Worm (Caenorhabditis elegans) whole organism, young adult: ENCODE results near the gene argk-1.
A peak's percentile ranks its signal among the peaks of the same experiment; 100 is the strongest.

Experiments
- F22D6.2 ChIP-seq: sonication (generic microtip); optimal IDR thresholded peaks from 2 replicates; lab custom pipeline; 2016; ENCODE audit warnings: mild to moderate bottlenecking, missing genetic modification characterization, missing compliant biosample characterization
- F52B5.7 ChIP-seq: sonication (generic microtip); optimal IDR thresholded peaks from 2 replicates; lab custom pipeline; 2016; ENCODE audit warnings: mild to moderate bottlenecking, missing genetic modification characterization, missing compliant biosample characterization
- K12H6.12 ChIP-seq: fragments of 200-800 bp; sonication (Bioruptor generic); optimal IDR thresholded peaks from 2 replicates; lab custom pipeline; 2018; ENCODE audit warnings: mild to moderate bottlenecking, missing genetic modification characterization, missing compliant biosample characterization
- Y56A3A.18 ChIP-seq: fragments of 200-800 bp; sonication (Bioruptor generic); IDR thresholded peaks from 2 replicates; pipeline ENCODE4 v1.3.6; 2022; ENCODE audit warnings: missing genetic modification reagents, missing genetic modification characterization, missing compliant biosample characterization
- ZK185.1 ChIP-seq: sonication (generic microtip); optimal IDR thresholded peaks from 2 replicates; lab custom pipeline; 2016; ENCODE audit warnings: mild to moderate bottlenecking, missing genetic modification characterization, missing compliant biosample characterization; ENCODE audit not compliant: poor library complexity, severe bottlenecking
- atf-7 ChIP-seq: sonication (generic microtip); optimal IDR thresholded peaks from 2 replicates; lab custom pipeline; 2017; ENCODE audit warnings: mild to moderate bottlenecking, missing genetic modification characterization, missing compliant biosample characterization
- attf-3 ChIP-seq: fragments of 200-800 bp; sonication (Bioruptor generic); conservative IDR thresholded peaks from 2 replicates; pipeline ENCODE4 v1.3.6; 2022; ENCODE audit warnings: missing genetic modification reagents, missing genetic modification characterization, missing compliant biosample characterization
- bed-1 ChIP-seq: fragments of 200-800 bp; sonication (Bioruptor generic); IDR thresholded peaks from 2 replicates; pipeline ENCODE4 v1.3.6; 2022; ENCODE audit warnings: missing genetic modification reagents, missing genetic modification characterization, missing compliant biosample characterization
- cebp-1 ChIP-seq, 2 experiments: fragments of 200-800 bp in 1 of 2; sonication (Bioruptor generic) in 1 of 2; sonication (generic microtip) in 1 of 2; IDR thresholded peaks in 1 of 2; optimal IDR thresholded peaks in 1 of 2; 2 replicates each; pipeline versions ENCODE4 v1.3.6 to Lab custom; 2017 to 2022; ENCODE audit warnings: missing compliant biosample characterization in 2 of 2, missing genetic modification characterization in 2 of 2, mild to moderate bottlenecking in 1 of 2, missing genetic modification reagents in 1 of 2, moderate library complexity in 1 of 2
- ceh-91 ChIP-seq: fragments of 200-800 bp; sonication (Bioruptor generic); IDR thresholded peaks from 2 replicates; pipeline ENCODE4 v1.3.6; 2022; ENCODE audit warnings: missing genetic modification reagents, missing genetic modification characterization, missing compliant biosample characterization
- dpl-1 ChIP-seq: fragments of 150-350 bp; optimal IDR thresholded peaks from 2 replicates; lab custom pipeline; 2014; ENCODE audit warnings: missing biosample characterization, missing genetic modification reagents, missing genetic modification characterization
- egl-44 ChIP-seq: fragments of 200-800 bp; sonication (Bioruptor generic); IDR thresholded peaks from 2 replicates; pipeline ENCODE4 v1.3.6; 2022; ENCODE audit warnings: missing genetic modification reagents, missing genetic modification characterization, missing compliant biosample characterization
- gei-17 ChIP-seq: fragments of 200-800 bp; sonication (Bioruptor generic); optimal IDR thresholded peaks from 2 replicates; lab custom pipeline; 2018; ENCODE audit warnings: mild to moderate bottlenecking, missing genetic modification characterization, missing compliant biosample characterization
- him-1 ChIP-seq: sonication (generic microtip); optimal IDR thresholded peaks from 2 replicates; lab custom pipeline; 2016; ENCODE audit warnings: missing genotype, missing genetic modification reagents, missing genetic modification characterization, missing compliant biosample characterization
- hmg-1.2 ChIP-seq: fragments of 200-800 bp; sonication (Bioruptor generic); IDR thresholded peaks from 2 replicates; pipeline ENCODE4 v1.3.6; 2022; ENCODE audit warnings: missing genetic modification reagents, missing genetic modification characterization, missing compliant biosample characterization
- lin-26 ChIP-seq: fragments of 200-800 bp; sonication (Bioruptor generic); IDR thresholded peaks from 2 replicates; pipeline ENCODE4 v1.3.6; 2022; ENCODE audit warnings: missing genetic modification reagents, missing genetic modification characterization, missing compliant biosample characterization
- lin-54 ChIP-seq: fragments of 200-800 bp; sonication (Bioruptor generic); optimal IDR thresholded peaks from 2 replicates; lab custom pipeline; 2018; ENCODE audit warnings: mild to moderate bottlenecking, missing genetic modification characterization, missing compliant biosample characterization
- madf-3 ChIP-seq: fragments of 200-800 bp; sonication (Bioruptor generic); IDR thresholded peaks from 2 replicates; pipeline ENCODE4 v1.3.6; 2022; ENCODE audit warnings: missing genetic modification reagents, missing genetic modification characterization, missing compliant biosample characterization
- madf-6 ChIP-seq: fragments of 200-800 bp; sonication (Bioruptor generic); IDR thresholded peaks from 2 replicates; pipeline ENCODE4 v1.3.6; 2022; ENCODE audit warnings: missing genetic modification reagents, missing genetic modification characterization, missing compliant biosample characterization
- nfya-1 ChIP-seq: sonication (generic microtip); optimal IDR thresholded peaks from 2 replicates; lab custom pipeline; 2017; ENCODE audit warnings: antibody characterized with exemption, missing compliant biosample characterization, missing genetic modification characterization, borderline replicate concordance; ENCODE audit not compliant: insufficient read depth
- nfyb-1 ChIP-seq: fragments of 200-800 bp; sonication (Bioruptor generic); IDR thresholded peaks from 2 replicates; pipeline ENCODE4 v1.3.6; 2022; ENCODE audit warnings: missing genetic modification reagents, missing genetic modification characterization, missing compliant biosample characterization
- nhr-80 ChIP-seq: sonication (generic microtip); optimal IDR thresholded peaks from 2 replicates; lab custom pipeline; 2016; ENCODE audit warnings: missing genetic modification characterization, missing compliant biosample characterization
- pha-4 ChIP-seq: fragments of 150-350 bp; sonication (generic microtip); optimal IDR thresholded peaks from 2 replicates; lab custom pipeline; 2014; ENCODE audit warnings: missing biosample characterization, missing genetic modification reagents, missing genetic modification characterization
- rcor-1 ChIP-seq: fragments of 200-800 bp; sonication (Bioruptor generic); IDR thresholded peaks from 2 replicates; pipeline ENCODE4 v1.3.6; 2022; ENCODE audit warnings: missing genetic modification reagents, missing genetic modification characterization, missing compliant biosample characterization
- rec-8 ChIP-seq, 2 experiments: sonication (generic microtip); optimal IDR thresholded peaks; 2 replicates each; lab custom pipeline; 2016; ENCODE audit warnings: mild to moderate bottlenecking in 2 of 2, missing genetic modification characterization in 2 of 2, missing genetic modification reagents in 2 of 2, missing genotype in 2 of 2, missing biosample characterization in 1 of 2, missing compliant biosample characterization in 1 of 2, moderate library complexity in 1 of 2
- snpc-1.1 ChIP-seq: sonication (generic microtip); optimal IDR thresholded peaks from 2 replicates; lab custom pipeline; 2017; ENCODE audit warnings: missing genetic modification characterization, mild to moderate bottlenecking, missing compliant biosample characterization, antibody characterized with exemption, moderate library complexity, missing genotype, missing genetic modification reagents; ENCODE audit not compliant: insufficient read depth
- snpc-1.3 ChIP-seq: sonication (generic microtip); optimal IDR thresholded peaks from 2 replicates; lab custom pipeline; 2017; ENCODE audit warnings: missing genetic modification characterization, mild to moderate bottlenecking, missing compliant biosample characterization, antibody characterized with exemption, moderate library complexity, missing genotype, missing genetic modification reagents; ENCODE audit not compliant: insufficient read depth
- tbp1 ChIP-seq: fragments of 200-800 bp; sonication (Bioruptor generic); optimal IDR thresholded peaks from 2 replicates; lab custom pipeline; 2018; ENCODE audit warnings: mild to moderate bottlenecking, missing genetic modification characterization, missing compliant biosample characterization
- tbx-9 ChIP-seq: sonication (generic microtip); optimal IDR thresholded peaks from 2 replicates; lab custom pipeline; 2016; ENCODE audit warnings: borderline replicate concordance, missing genetic modification characterization, inconsistent platforms, missing compliant biosample characterization
- tlf-1 ChIP-seq: fragments of 200-800 bp; sonication (Bioruptor generic); optimal IDR thresholded peaks from 2 replicates; lab custom pipeline; 2018; ENCODE audit warnings: mild to moderate bottlenecking, missing genetic modification characterization, missing compliant biosample characterization
- unc-130 ChIP-seq: sonication (generic microtip); optimal IDR thresholded peaks from 2 replicates; lab custom pipeline; 2016; ENCODE audit warnings: missing genetic modification reagents, missing genetic modification characterization, missing compliant biosample characterization
- zfh-2 ChIP-seq: fragments of 200-800 bp; sonication (Bioruptor generic); conservative IDR thresholded peaks from 2 replicates; pipeline ENCODE4 v1.3.6; 2022; ENCODE audit warnings: missing genetic modification reagents, missing genetic modification characterization, missing compliant biosample characterization
- zim-3 ChIP-seq: sonication (generic microtip); optimal IDR thresholded peaks from 2 replicates; lab custom pipeline; 2017; ENCODE audit warnings: mild to moderate bottlenecking, missing genetic modification characterization, moderate library complexity, missing compliant biosample characterization
- ztf-26 ChIP-seq: sonication (generic microtip); optimal IDR thresholded peaks from 2 replicates; lab custom pipeline; 2017; ENCODE audit warnings: missing genetic modification characterization, missing compliant biosample characterization
- ztf-6 ChIP-seq: fragments of 200-800 bp; sonication (Bioruptor generic); IDR thresholded peaks from 2 replicates; pipeline ENCODE4 v1.3.6; 2022; ENCODE audit warnings: missing genetic modification reagents, missing genetic modification characterization, missing compliant biosample characterization

The argk-1 gene

DNA sequence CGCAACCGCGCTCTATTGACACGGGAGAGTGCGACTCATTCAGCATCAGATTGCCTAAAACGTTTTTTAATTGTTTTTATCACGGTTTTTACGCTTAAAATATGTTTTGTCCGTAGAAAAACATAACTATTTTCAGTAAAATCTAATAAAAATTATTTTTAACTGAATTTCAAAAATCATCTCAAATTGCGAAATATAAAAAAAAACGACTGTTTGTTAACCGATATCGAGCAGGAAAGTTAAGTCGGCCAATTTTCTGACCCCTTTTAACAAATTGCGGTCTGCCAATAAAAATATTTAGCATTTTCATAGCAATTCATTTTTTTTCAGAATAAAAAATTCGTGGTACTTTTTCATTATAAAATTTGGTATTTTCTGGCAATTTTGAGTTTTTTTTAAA, 16.8 kb downstream of the argk-1 start:
- TF ChIP-seq cebp-1 (GFP tag; IDR thresholded peaks at IDR 0.05; lab: Robert Waterston, UW), result no peak
- TF ChIP-seq cebp-1 (tag; optimal IDR thresholded peaks at IDR 0.05; lab: Kevin White, UChicago), result peak; percentile 86
- TF ChIP-seq ceh-91 (GFP tag; lab: Robert Waterston, UW), result no peak
- TF ChIP-seq hmg-1.2 (GFP tag; lab: Robert Waterston, UW), result no peak
- no peak for TF ChIP-seq dpl-1 (GFP tag; lab: Kevin White, UChicago)

DNA sequence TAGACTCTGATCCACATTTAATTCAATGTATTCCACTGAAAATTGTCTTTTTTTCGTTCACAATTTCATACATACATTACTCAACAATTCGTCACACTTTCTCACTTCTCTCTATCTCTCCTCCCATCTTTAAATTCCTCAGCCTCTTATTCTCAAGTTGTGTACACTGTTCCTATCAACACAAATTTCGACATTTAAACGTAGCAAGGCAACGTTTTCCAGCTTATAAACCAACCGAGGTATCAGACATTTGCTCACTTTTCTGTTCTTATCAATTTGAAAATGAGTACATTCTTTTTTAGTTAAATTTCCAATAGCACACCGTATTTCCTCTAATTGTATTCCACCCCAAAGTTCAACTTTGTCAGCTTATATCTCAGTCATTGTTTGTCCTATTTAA, 17.2 kb downstream of the argk-1 start, which contains the start of gene skr-3:
TSS of gene skr-3 (plus strand) at position 163 of the 400 bp plus-strand sequence.
- TF ChIP-seq ztf-26 (tag; lab: Kevin White, UChicago) (no peak), attf-3 (GFP tag; lab: Robert Waterston, UW) (no peak), nfya-1 (tag; lab: Kevin White, UChicago) (no peak), pha-4 (tag; lab: Kevin White, UChicago) (no peak), nhr-80 (tag; lab: Kevin White, UChicago) (peak; percentile 23), zfh-2 (GFP tag; lab: Robert Waterston, UW) (no peak), him-1 (tag; lab: Kevin White, UChicago) (no peak), lin-54 (GFP tag; lab: Kevin White, UChicago) (no peak)
- TF ChIP-seq, all 124 proteins: peak for 1

DNA sequence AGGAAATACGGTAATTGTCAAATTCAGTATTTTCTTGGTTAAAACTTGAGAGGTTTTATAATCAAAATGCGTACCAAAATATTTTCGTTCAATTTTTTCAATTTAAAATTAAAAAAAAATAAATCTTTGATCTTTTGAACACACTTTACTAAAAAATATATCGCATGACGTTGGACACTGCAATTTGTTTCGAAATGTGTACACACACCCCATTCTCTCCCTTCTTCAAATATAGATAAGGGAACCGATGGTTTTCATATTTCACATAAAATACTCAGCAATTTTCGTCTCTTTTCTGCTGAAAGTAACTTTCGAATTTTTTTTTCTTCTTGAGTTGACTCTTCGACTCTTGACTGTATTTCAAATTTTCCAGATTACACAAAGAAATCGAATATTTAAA, 17.8 kb downstream of the argk-1 start:
- TF ChIP-seq cebp-1 (GFP tag; IDR thresholded peaks at IDR 0.05; lab: Robert Waterston, UW) (no peak), cebp-1 (tag; optimal IDR thresholded peaks at IDR 0.05; lab: Kevin White, UChicago) (peak; percentile 5), him-1 (tag; lab: Kevin White, UChicago) (no peak)
- TF ChIP-seq, all 124 proteins: peak for 1

DNA sequence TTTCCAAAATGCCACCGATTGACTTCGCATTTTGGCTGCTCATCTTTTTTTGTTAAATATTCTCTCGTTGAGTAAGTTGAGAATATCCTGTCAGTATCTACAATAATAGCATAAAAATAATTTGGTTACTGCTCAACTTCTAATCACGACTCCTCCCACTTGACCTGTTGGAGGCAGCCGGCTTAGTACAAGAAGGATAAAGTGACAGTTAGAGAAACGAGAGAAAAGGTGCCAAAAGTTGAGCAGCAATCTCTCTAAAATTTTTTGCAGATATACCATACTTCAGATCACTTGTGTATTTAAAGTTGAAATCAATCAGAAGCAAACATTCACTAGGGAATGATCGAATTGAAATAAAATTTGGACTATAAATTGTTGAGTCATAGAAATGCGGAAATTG, 21.0 kb downstream of the argk-1 start, which contains the start of gene nhr-111:
TSS of gene nhr-111 (minus strand) at position 101 of the 400 bp plus-strand sequence.
- no peak for TF ChIP-seq ZK185.1 (tag; lab: Kevin White, UChicago)
- no peak for TF ChIP-seq ztf-6
- no peak for TF ChIP-seq gei-17
- no peak for TF ChIP-seq dpl-1 (GFP tag; lab: Kevin White, UChicago)
- TF ChIP-seq F22D6.2 (tag; lab: Kevin White, UChicago), result no peak
- TF ChIP-seq nfyb-1 (GFP tag; lab: Robert Waterston, UW), result no peak
- no peak for TF ChIP-seq snpc-1.1 (tag; lab: Kevin White, UChicago)
- TF ChIP-seq tlf-1 (GFP tag; lab: Kevin White, UChicago), result no peak
- TF ChIP-seq atf-7, result no peak
- no peak for TF ChIP-seq ceh-91 (GFP tag; lab: Robert Waterston, UW)
- TF ChIP-seq F52B5.7, result no peak
- no peak for TF ChIP-seq K12H6.12 (tag; lab: Kevin White, UChicago)
- no peak for TF ChIP-seq snpc-1.3 (tag; lab: Kevin White, UChicago)
- TF ChIP-seq lin-26 (GFP tag; lab: Robert Waterston, UW), result no peak
- TF ChIP-seq madf-6 (GFP tag; lab: Robert Waterston, UW), result no peak
- TF ChIP-seq madf-3 (GFP tag; lab: Robert Waterston, UW), result no peak
- TF ChIP-seq zfh-2 (GFP tag; lab: Robert Waterston, UW), result no peak
- TF ChIP-seq, all 124 proteins: peak for 0

DNA sequence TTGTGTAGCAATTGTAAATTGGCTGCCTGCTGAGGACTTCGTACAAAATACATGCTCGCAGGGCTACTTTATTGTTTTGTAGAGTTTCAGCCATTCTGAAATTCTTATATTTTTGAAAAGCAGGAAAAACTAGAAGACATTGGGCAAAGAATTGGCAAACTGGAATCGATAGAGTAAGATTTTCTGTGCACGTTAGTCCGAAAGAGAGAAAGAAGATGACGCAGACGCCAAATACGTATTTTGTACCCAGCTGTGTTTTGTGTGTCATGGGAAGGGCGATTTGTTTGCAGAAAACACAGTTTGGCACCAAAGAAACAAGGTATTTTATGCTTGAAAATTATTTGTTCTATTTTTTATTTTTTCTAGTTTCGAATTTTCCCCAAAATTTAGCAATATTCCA, 23.7 kb downstream of the argk-1 start, which contains the start of gene fbxa-143:
TSS of gene fbxa-143 (minus strand) at position 101 of the 400 bp plus-strand sequence.
- TF ChIP-seq rec-8 (tag; optimal IDR thresholded peaks at IDR 0.05; lab: Kevin White, UChicago), result no peak
- no peak for TF ChIP-seq tbp1 (GFP tag; lab: Kevin White, UChicago)
- TF ChIP-seq Y56A3A.18, result no peak
- TF ChIP-seq zim-3, result no peak
- TF ChIP-seq unc-130, result no peak
- no peak for TF ChIP-seq attf-3 (GFP tag; lab: Robert Waterston, UW)
- no peak for TF ChIP-seq tbx-9 (tag; lab: Kevin White, UChicago)
- no peak for TF ChIP-seq egl-44
- TF ChIP-seq rcor-1 (GFP tag; lab: Robert Waterston, UW), result no peak
- TF ChIP-seq F22D6.2 (tag; lab: Kevin White, UChicago), result no peak
- TF ChIP-seq bed-1 (GFP tag; lab: Robert Waterston, UW), result no peak
- TF ChIP-seq, all 124 proteins: peak for 0
